Worm (Caenorhabditis elegans): ENCODE data around the gene rpl-35.

- TF ChIP-seq pha-4 (tag; optimal IDR thresholded peaks at IDR 0.05) (no peak), ets-4 (tag; optimal IDR thresholded peaks at IDR 0.05) (no peak)
Measured at ce11 chrIII:7838907-7839642, 15.9 kb upstream of the rpl-35 start, which contains the start of gene ceh-23.

Measured in whole organism, late embryonic.